Fruit fly (Drosophila melanogaster): ENCODE data around the gene Adi1.
A peak's percentile ranks its signal among the peaks of the same experiment; 100 is the strongest.

The Adi1 gene

dm6 chr3L:10693709-10694403 is 30.7 kb downstream of the Adi1 start, which contains the start of gene ND-13B (continued):
- TF ChIP-seq Eip93F (GFP tag; optimal IDR thresholded peaks at IDR 0.05) (no peak), CG7368 (GFP tag; optimal IDR thresholded peaks at IDR 0.05) (no peak), CG31627 (GFP tag; optimal IDR thresholded peaks at IDR 0.05) (peak; percentile 7)

dm6 chr3L:10696635-10697412 is 33.6 kb downstream of the Adi1 start, which contains the start of gene NijA:
NijA (minus strand) TSS chr3L:10696877.
- TF ChIP-seq CG3032 (tag; optimal IDR thresholded peaks at IDR 0.05) (peak; percentile 89), CG3919 (GFP tag; optimal IDR thresholded peaks at IDR 0.05) (peak; percentile 55), dsx (GFP tag; optimal IDR thresholded peaks at IDR 0.05; ENCODE audit: poor library complexity, severe bottlenecking) (peak; percentile 88), CG32006 (GFP tag; optimal IDR thresholded peaks at IDR 0.05) (peak; percentile 75), svp (GFP tag) (peak; percentile 59), acj6 (GFP tag; optimal IDR thresholded peaks at IDR 0.05) (peak; percentile 53), CG6163 (GFP tag; IDR thresholded peaks at IDR 0.05) (peak; percentile 40; the same call in 1 of the 3 replicates), achi (GFP tag; optimal IDR thresholded peaks at IDR 0.05) (peak; percentile 62), vri (GFP tag; optimal IDR thresholded peaks at IDR 0.05) (peak; percentile 35), CG11902 (GFP tag; optimal IDR thresholded peaks at IDR 0.05) (no peak), Gug (GFP tag; IDR thresholded peaks at IDR 0.05) (peak; percentile 25; the same call in 1 of the 2 replicates), Met (GFP tag; optimal IDR thresholded peaks at IDR 0.05) (peak; percentile 45), CG6808 (GFP tag; optimal IDR thresholded peaks at IDR 0.05) (no peak), CG4318 (GFP tag; optimal IDR thresholded peaks at IDR 0.05) (peak; percentile 16), CG16779 (tag; optimal IDR thresholded peaks at IDR 0.05) (peak; percentile 53), Eip93F (GFP tag; optimal IDR thresholded peaks at IDR 0.05) (peak; percentile 20), Lpt (GFP tag; optimal IDR thresholded peaks at IDR 0.05) (peak; percentile 72), net (GFP tag; optimal IDR thresholded peaks at IDR 0.05) (no peak), Sox102F (GFP tag; optimal IDR thresholded peaks at IDR 0.05) (no peak), CG34406 (GFP tag; optimal IDR thresholded peaks at IDR 0.05) (peak; percentile 74), ss (GFP tag; optimal IDR thresholded peaks at IDR 0.05) (peak; percentile 28 to 56), Ets96B (tag; optimal IDR thresholded peaks at IDR 0.05) (peak; percentile 84), fd59A (GFP tag; optimal IDR thresholded peaks at IDR 0.05) (no peak), dac (GFP tag; optimal IDR thresholded peaks at IDR 0.05) (no peak), CG11762 (GFP tag; optimal IDR thresholded peaks at IDR 0.05; ENCODE audit: insufficient read depth) (no peak), CG10669 (GFP tag; optimal IDR thresholded peaks at IDR 0.05) (peak; percentile 3), CG6792 (GFP tag; optimal IDR thresholded peaks at IDR 0.05) (peak; percentile 66), OdsH (GFP tag; optimal IDR thresholded peaks at IDR 0.05) (peak; percentile 57), Eip75B (GFP tag; optimal IDR thresholded peaks at IDR 0.05) (peak; percentile 23), CG8119 (GFP tag; IDR thresholded peaks at IDR 0.05) (peak; percentile 81), Blimp-1 (GFP tag; optimal IDR thresholded peaks at IDR 0.05) (peak; percentile 37), Eip78C (GFP tag) (peak; percentile 83), Smox (GFP tag; optimal IDR thresholded peaks at IDR 0.05) (peak; percentile 24), Hr38 (GFP tag; optimal IDR thresholded peaks at IDR 0.05) (no peak), CG8632 (GFP tag; optimal IDR thresholded peaks at IDR 0.05) (peak; percentile 73), esn (GFP tag; optimal IDR thresholded peaks at IDR 0.05) (peak; percentile 74), CG6276 (GFP tag; optimal IDR thresholded peaks at IDR 0.05) (peak; percentile 27), CG7368 (GFP tag; optimal IDR thresholded peaks at IDR 0.05) (peak; percentile 44), eg (GFP tag; IDR thresholded peaks at IDR 0.05) (peak; percentile 63; the same call in 1 of the 3 replicates), CG15336 (GFP tag; IDR thresholded peaks at IDR 0.05) (peak; percentile 69), pdm3 (GFP tag; optimal IDR thresholded peaks at IDR 0.05) (peak; percentile 14), CG8319 (GFP tag; optimal IDR thresholded peaks at IDR 0.05) (no peak), cyc (GFP tag; optimal IDR thresholded peaks at IDR 0.05) (peak; percentile 39), fkh (GFP tag; optimal IDR thresholded peaks at IDR 0.05) (no peak), salr (GFP tag; optimal IDR thresholded peaks at IDR 0.05) (peak in 1 of 2 experiments; percentile 83)
